Worm (Caenorhabditis elegans) whole organism, midembryonic: Measurements from ENCODE around the gene T13C2.2.

Source experiments
- T22C8.4 ChIP-seq: fragments of 200-800 bp; sonication (Bioruptor generic); IDR thresholded peaks from 2 replicates; pipeline ENCODE4 v1.3.6; 2022; ENCODE audit warnings: missing genetic modification characterization, missing compliant biosample characterization
- cog-1 ChIP-seq: sonication (generic microtip); optimal IDR thresholded peaks from 2 replicates; lab custom pipeline; 2016; ENCODE audit warnings: missing genetic modification characterization, missing compliant biosample characterization
- flt-1 ChIP-seq: fragments of 200-800 bp; sonication (Bioruptor generic); IDR thresholded peaks from 2 replicates; pipeline ENCODE4 v1.3.6; 2022; ENCODE audit warnings: missing genetic modification characterization, missing compliant biosample characterization
- med-1 ChIP-seq: sonication (generic microtip); optimal IDR thresholded peaks from 2 replicates; lab custom pipeline; 2017; ENCODE audit warnings: missing genetic modification characterization, mild to moderate bottlenecking, missing compliant biosample characterization, antibody characterized with exemption, missing genetic modification reagents; ENCODE audit not compliant: insufficient read depth
- ref-1 ChIP-seq: fragments of 200-800 bp; sonication (Bioruptor generic); conservative IDR thresholded peaks from 2 replicates; pipeline ENCODE4 v1.3.6; 2022; ENCODE audit warnings: missing genetic modification reagents, missing genetic modification characterization, missing compliant biosample characterization
- tab-1 ChIP-seq: fragments of 200-800 bp; sonication (Bioruptor generic); IDR thresholded peaks from 2 replicates; pipeline ENCODE4 v1.3.6; 2022; ENCODE audit warnings: missing genetic modification characterization, missing compliant biosample characterization
- ztf-29 ChIP-seq: fragments of 200-800 bp; sonication (Bioruptor generic); IDR thresholded peaks from 2 replicates; pipeline ENCODE4 v1.3.6; 2022; ENCODE audit warnings: missing genetic modification reagents, missing genetic modification characterization, missing compliant biosample characterization

ce11 chrII:6830923-6831322 is 38.9 kb downstream of the T13C2.2 start:
- TF ChIP-seq ztf-29 = no peak
- TF ChIP-seq flt-1 (GFP tag; lab: Robert Waterston, UW) = no peak
- TF ChIP-seq tab-1 (GFP tag; lab: Robert Waterston, UW) = peak; percentile 66; the same call in 1 of the 2 replicates
- no peak for TF ChIP-seq med-1 (GFP tag; lab: Kevin White, UChicago)
- no peak for TF ChIP-seq ref-1 (GFP tag; lab: Robert Waterston, UW)
- no peak for TF ChIP-seq T22C8.4
- no peak for TF ChIP-seq cog-1 (tag; lab: Kevin White, UChicago)
